Worm (Caenorhabditis elegans): Measurements from ENCODE around the gene far-8.

DNA sequence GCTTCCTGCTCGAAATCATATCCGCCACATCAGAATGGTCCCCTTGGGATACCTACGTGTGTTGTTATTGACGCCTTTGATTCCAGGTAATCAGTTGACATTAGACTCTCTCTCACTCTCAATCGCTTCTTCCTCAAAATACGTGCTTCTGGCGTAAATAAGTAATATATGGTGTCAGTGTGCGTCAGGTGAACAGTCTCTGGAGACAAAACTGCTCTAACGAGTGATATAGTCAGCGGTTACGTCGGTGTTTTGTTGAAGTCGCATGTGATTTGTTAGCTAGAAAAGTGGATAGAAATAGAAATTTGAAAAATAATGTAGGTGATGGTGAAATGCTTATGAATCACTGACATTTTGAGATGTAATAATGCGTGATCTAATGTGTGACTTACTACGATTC is 40.7 kb upstream of the far-8 start:
- no peak for TF ChIP-seq tab-1 (GFP tag; IDR thresholded peaks at IDR 0.05)
- no peak for TF ChIP-seq flt-1 (GFP tag; IDR thresholded peaks at IDR 0.05)
- TF ChIP-seq ztf-29 (GFP tag; IDR thresholded peaks at IDR 0.05): no peak
- TF ChIP-seq ref-1 (GFP tag; conservative IDR thresholded peaks at IDR 0.05): no peak
- no peak for TF ChIP-seq T22C8.4 (GFP tag; IDR thresholded peaks at IDR 0.05)
- no peak for TF ChIP-seq med-1 (GFP tag; optimal IDR thresholded peaks at IDR 0.05; ENCODE audit: insufficient read depth)
- no peak for TF ChIP-seq ztf-23 (GFP tag; IDR thresholded peaks at IDR 0.05)
- TF ChIP-seq cog-1 (tag; optimal IDR thresholded peaks at IDR 0.05): no peak

Data from whole organism, midembryonic.